Worm (Caenorhabditis elegans): ENCODE data around the gene Y73B6BL.23.

The Y73B6BL.23 gene

ce11 chrIV:6419031-6419582, at the start of gene Y73B6BL.23, which contains the start of gene htp-2:
Gene Y73B6BL.23 (minus strand): TSS chrIV:6419081.
Gene htp-2 (plus strand): TSS chrIV:6419522.
- TF ChIP-seq npax-4 (tag; optimal IDR thresholded peaks at IDR 0.05) (no peak), unc-55 (GFP tag; optimal IDR thresholded peaks at IDR 0.05) (no peak), ztf-16 (tag; optimal IDR thresholded peaks at IDR 0.05) (no peak), unc-86 (tag; optimal IDR thresholded peaks at IDR 0.05) (no peak), ceh-14 (tag; optimal IDR thresholded peaks at IDR 0.05) (no peak), pqm-1 (tag; optimal IDR thresholded peaks at IDR 0.05) (no peak), pha-2 (tag; optimal IDR thresholded peaks at IDR 0.05) (no peak)

ce11 chrIV:6464005-6464404, 45.1 kb upstream of the Y73B6BL.23 start, which contains the start of gene acr-25:
Gene acr-25 (plus strand): TSS chrIV:6464305.
- no peak for TF ChIP-seq C08G9.2 (tag; optimal IDR thresholded peaks at IDR 0.05)

ce11 chrIV:6460596-6460995, 41.7 kb upstream of the Y73B6BL.23 start:
- TF ChIP-seq ceh-19 (GFP tag; optimal IDR thresholded peaks at IDR 0.05) (no peak), npax-4 (tag; optimal IDR thresholded peaks at IDR 0.05) (no peak), eyg-1 (tag; optimal IDR thresholded peaks at IDR 0.05) (no peak), pros-1 (tag; optimal IDR thresholded peaks at IDR 0.05) (no peak), elt-4 (tag; optimal IDR thresholded peaks at IDR 0.05) (no peak), tbx-2 (tag; optimal IDR thresholded peaks at IDR 0.05) (no peak)

- no peak for TF ChIP-seq ceh-9 (tag; optimal IDR thresholded peaks at IDR 0.05)
Measured at ce11 chrIV:6457472-6457871, 38.6 kb upstream of the Y73B6BL.23 start, which contains the start of gene lgc-10. Gene lgc-10 (minus strand): TSS chrIV:6457572.

- TF ChIP-seq tbx-2 (tag; optimal IDR thresholded peaks at IDR 0.05): no peak
Measured at ce11 chrIV:6443018-6443417, 24.1 kb upstream of the Y73B6BL.23 start.

ce11 chrIV:6442016-6442618, 23.2 kb upstream of the Y73B6BL.23 start:
- TF ChIP-seq eyg-1 (tag; optimal IDR thresholded peaks at IDR 0.05) (no peak), pha-2 (tag; optimal IDR thresholded peaks at IDR 0.05) (no peak), ceh-34 (tag; optimal IDR thresholded peaks at IDR 0.05) (no peak), nhr-232 (tag; optimal IDR thresholded peaks at IDR 0.05) (no peak), elt-4 (tag; optimal IDR thresholded peaks at IDR 0.05) (no peak), rnt-1 (tag; optimal IDR thresholded peaks at IDR 0.05) (no peak), hlh-8 (tag; optimal IDR thresholded peaks at IDR 0.05) (no peak), C08G9.2 (tag; optimal IDR thresholded peaks at IDR 0.05) (no peak), npax-4 (tag; optimal IDR thresholded peaks at IDR 0.05) (no peak), ceh-18 (tag; optimal IDR thresholded peaks at IDR 0.05) (no peak), lin-11 (tag; optimal IDR thresholded peaks at IDR 0.05) (no peak), pha-4 (tag; optimal IDR thresholded peaks at IDR 0.05) (no peak), C38D4.7 (GFP tag; optimal IDR thresholded peaks at IDR 0.05) (no peak), fax-1 (tag; optimal IDR thresholded peaks at IDR 0.05) (no peak), lim-6 (tag; optimal IDR thresholded peaks at IDR 0.05) (no peak), ceh-30 (tag; optimal IDR thresholded peaks at IDR 0.05) (no peak), unc-3 (GFP tag; conservative IDR thresholded peaks at IDR 0.05) (no peak), unc-3 (tag; optimal IDR thresholded peaks at IDR 0.05) (no peak), hlh-13 (GFP tag; optimal IDR thresholded peaks at IDR 0.05) (no peak)

ce11 chrIV:6441601-6442000, 22.7 kb upstream of the Y73B6BL.23 start, which contains the start of gene Y73B6BL.31:
Gene Y73B6BL.31 (plus strand): TSS chrIV:6441901.
- no peak for TF ChIP-seq mec-3 (tag; optimal IDR thresholded peaks at IDR 0.05; ENCODE audit: borderline replicate concordance)
- TF ChIP-seq che-1 (tag; optimal IDR thresholded peaks at IDR 0.05): no peak
- TF ChIP-seq ref-2 (tag; optimal IDR thresholded peaks at IDR 0.05): no peak
- no peak for TF ChIP-seq pax-1 (tag; optimal IDR thresholded peaks at IDR 0.05)
- no peak for TF ChIP-seq dmd-4 (tag; optimal IDR thresholded peaks at IDR 0.05; ENCODE audit: borderline replicate concordance)
- TF ChIP-seq T23F11.4 (GFP tag; optimal IDR thresholded peaks at IDR 0.05): no peak
- no peak for TF ChIP-seq eyg-1 (tag; optimal IDR thresholded peaks at IDR 0.05)
- no peak for TF ChIP-seq sox-4 (tag; optimal IDR thresholded peaks at IDR 0.05)
- no peak for TF ChIP-seq lim-6 (tag; optimal IDR thresholded peaks at IDR 0.05)
- TF ChIP-seq ceh-31 (tag; optimal IDR thresholded peaks at IDR 0.05): no peak
- TF ChIP-seq ceh-22 (tag; optimal IDR thresholded peaks at IDR 0.05): no peak
- no peak for TF ChIP-seq hlh-15 (tag; optimal IDR thresholded peaks at IDR 0.05)
- TF ChIP-seq elt-4 (tag; optimal IDR thresholded peaks at IDR 0.05): no peak
- TF ChIP-seq pqm-1 (tag; optimal IDR thresholded peaks at IDR 0.05): no peak
- TF ChIP-seq C38D4.7 (GFP tag; optimal IDR thresholded peaks at IDR 0.05): no peak
- no peak for TF ChIP-seq nfya-1 (tag; optimal IDR thresholded peaks at IDR 0.05)
- TF ChIP-seq nhr-232 (tag; optimal IDR thresholded peaks at IDR 0.05): no peak
- TF ChIP-seq ceh-34 (tag; optimal IDR thresholded peaks at IDR 0.05): no peak
- no peak for TF ChIP-seq elt-2 (tag; optimal IDR thresholded peaks at IDR 0.05)
- no peak for TF ChIP-seq tbx-2 (tag; optimal IDR thresholded peaks at IDR 0.05)
